Fruit fly (Drosophila melanogaster) whole organism, wandering third instar larva: ENCODE measurements around the gene CG13692.

Experiments used
- Abd-B ChIP-seq: fragments of >200 bp; optimal IDR thresholded peaks from 2 replicates; lab custom pipeline; 2017; ENCODE audit warnings: missing biosample characterization, missing genetic modification characterization
- CG32264 ChIP-seq: fragments of 200-800 bp; sonication (Bioruptor generic); optimal IDR thresholded peaks from 2 replicates; lab custom pipeline; 2016; ENCODE audit warnings: missing biosample characterization, missing genetic modification characterization
- CG9705 ChIP-seq: fragments of 200-800 bp; sonication (Bioruptor generic); optimal IDR thresholded peaks from 2 replicates; lab custom pipeline; 2018; ENCODE audit warnings: missing biosample characterization, mild to moderate bottlenecking, missing genetic modification characterization
- CrebA ChIP-seq: fragments of 200-800 bp; sonication (Bioruptor generic); optimal IDR thresholded peaks from 2 replicates; lab custom pipeline; 2016; ENCODE audit warnings: missing biosample characterization, mild to moderate bottlenecking, missing genetic modification characterization, borderline replicate concordance
- Dfd ChIP-seq: fragments of >200 bp; optimal IDR thresholded peaks from 2 replicates; lab custom pipeline; 2017; ENCODE audit warnings: missing biosample characterization, missing genetic modification characterization
- Dif ChIP-seq: fragments of 200-275, 200-300 bp; sonication (Bioruptor generic); optimal IDR thresholded peaks from 2 replicates; lab custom pipeline; 2018; ENCODE audit warnings: missing biosample characterization, missing genetic modification characterization; ENCODE audit not compliant: partially characterized antibody
- GATAd ChIP-seq: sonication (Bioruptor generic); optimal IDR thresholded peaks from 2 replicates; lab custom pipeline; 2016; ENCODE audit warnings: missing biosample characterization, missing genetic modification characterization
- HLH106 ChIP-seq: fragments of 200-800 bp; optimal IDR thresholded peaks from 3 replicates; lab custom pipeline; 2019; ENCODE audit warnings: missing biosample characterization, mild to moderate bottlenecking, missing genetic modification characterization, moderate library complexity
- Hnf4 ChIP-seq: fragments of 200-800 bp; sonication (Bioruptor generic); optimal IDR thresholded peaks from 2 replicates; lab custom pipeline; 2016; ENCODE audit warnings: missing biosample characterization, mild to moderate bottlenecking, missing genetic modification characterization
- Hr78 ChIP-seq: fragments of >200 bp; optimal IDR thresholded peaks from 2 replicates; lab custom pipeline; 2017; ENCODE audit warnings: missing biosample characterization, missing genetic modification characterization
- Hr83 ChIP-seq: fragments of 200-300 bp; sonication (Bioruptor generic); optimal IDR thresholded peaks from 2 replicates; lab custom pipeline; 2016; ENCODE audit warnings: missing biosample characterization, mild to moderate bottlenecking, missing genetic modification characterization, moderate library complexity; ENCODE audit not compliant: poor library complexity, severe bottlenecking
- Jra ChIP-seq: sonication (Bioruptor generic); optimal IDR thresholded peaks from 2 replicates; lab custom pipeline; 2016; ENCODE audit warnings: missing biosample characterization, missing genetic modification characterization
- Mio ChIP-seq: sonication (Bioruptor generic); optimal IDR thresholded peaks from 2 replicates; lab custom pipeline; 2016; ENCODE audit warnings: missing biosample characterization, missing genetic modification characterization
- Myc ChIP-seq: fragments of >200 bp; optimal IDR thresholded peaks from 2 replicates; lab custom pipeline; 2017
- N ChIP-seq: fragments of >200 bp; optimal IDR thresholded peaks from 2 replicates; lab custom pipeline; 2018; ENCODE audit warnings: missing biosample characterization, missing external identifiers, missing genetic modification characterization
- OdsH ChIP-seq: fragments of 200-800 bp; sonication (Bioruptor generic); optimal IDR thresholded peaks from 2 replicates; lab custom pipeline; 2016; ENCODE audit warnings: missing biosample characterization, mild to moderate bottlenecking, missing genetic modification characterization
- Rel ChIP-seq, 2 experiments: fragments of 200-800 bp; sonication (Bioruptor generic) in 1 of 2; optimal IDR thresholded peaks; 2 replicates in 1 of 2; 3 replicates in 1 of 2; lab custom pipeline; 2016 to 2019; ENCODE audit warnings: mild to moderate bottlenecking in 2 of 2, missing biosample characterization in 2 of 2, missing genetic modification characterization in 2 of 2, moderate library complexity in 1 of 2
- Sp1 ChIP-seq: fragments of 200-800 bp; sonication (Bioruptor generic); optimal IDR thresholded peaks from 3 replicates; lab custom pipeline; 2019; ENCODE audit warnings: missing biosample characterization, mild to moderate bottlenecking, missing genetic modification characterization, moderate library complexity
- Vsx2 ChIP-seq: fragments of 200-300, 225-300 bp; sonication (Bioruptor generic); optimal IDR thresholded peaks from 2 replicates; lab custom pipeline; 2018; ENCODE audit warnings: missing biosample characterization, missing genetic modification characterization; ENCODE audit not compliant: partially characterized antibody
- br ChIP-seq: fragments of 200-800 bp; sonication (Bioruptor generic); optimal IDR thresholded peaks from 2 replicates; lab custom pipeline; 2016; ENCODE audit warnings: missing biosample characterization, missing genetic modification characterization
- brk ChIP-seq: fragments of 200-800 bp; sonication (Bioruptor generic); optimal IDR thresholded peaks from 2 replicates; lab custom pipeline; 2016; ENCODE audit warnings: missing biosample characterization, mild to moderate bottlenecking, missing genetic modification characterization
- dl ChIP-seq, 2 experiments: fragments of 175-275, 200-275 bp in 1 of 2; fragments of 200-275 bp in 1 of 2; sonication (Bioruptor generic); optimal IDR thresholded peaks; lab custom pipeline; 2018; ENCODE audit warnings: mild to moderate bottlenecking in 2 of 2, missing biosample characterization in 2 of 2, missing genetic modification characterization in 2 of 2, moderate library complexity in 2 of 2; ENCODE audit not compliant: partially characterized antibody in 2 of 2, insufficient read depth in 1 of 2
- dmrt93B ChIP-seq: fragments of 200-800 bp; sonication (Bioruptor generic); optimal IDR thresholded peaks from 2 replicates; lab custom pipeline; 2018; ENCODE audit warnings: missing biosample characterization, mild to moderate bottlenecking, missing genetic modification characterization
- dsf ChIP-seq: sonication (Bioruptor generic); optimal IDR thresholded peaks from 2 replicates; lab custom pipeline; 2016; ENCODE audit warnings: missing biosample characterization, missing genetic modification characterization, borderline replicate concordance
- ey ChIP-seq: fragments of 200-800 bp; sonication (Bioruptor generic); optimal IDR thresholded peaks from 2 replicates; lab custom pipeline; 2016; ENCODE audit warnings: missing biosample characterization, missing genetic modification characterization
- foxo ChIP-seq, 2 experiments: fragments of 200-800 bp; sonication (Bioruptor generic); optimal IDR thresholded peaks; 2 replicates in 1 of 2; 3 replicates in 1 of 2; lab custom pipeline; 2016 to 2017; ENCODE audit warnings: missing biosample characterization in 2 of 2, missing genetic modification characterization in 2 of 2
- fru ChIP-seq: fragments of 200-800 bp; sonication (Bioruptor generic); optimal IDR thresholded peaks from 3 replicates; lab custom pipeline; 2016; ENCODE audit warnings: missing biosample characterization, mild to moderate bottlenecking, missing genetic modification characterization
- h ChIP-seq: fragments of 200-800 bp; sonication (Bioruptor generic); optimal IDR thresholded peaks from 3 replicates; lab custom pipeline; 2016; ENCODE audit warnings: missing biosample characterization, mild to moderate bottlenecking, missing genetic modification characterization
- jim ChIP-seq: fragments of 175-275, 200-325 bp; sonication (Bioruptor generic); optimal IDR thresholded peaks from 2 replicates; lab custom pipeline; 2016; ENCODE audit warnings: missing biosample characterization, mild to moderate bottlenecking, missing genetic modification characterization
- lola ChIP-seq: fragments of >200 bp; optimal IDR thresholded peaks from 2 replicates; lab custom pipeline; 2017; ENCODE audit warnings: missing biosample characterization, missing genetic modification characterization
- pan ChIP-seq: fragments of >200 bp; optimal IDR thresholded peaks from 2 replicates; lab custom pipeline; 2017
- psq ChIP-seq: fragments of 200-800 bp; sonication (Bioruptor generic); optimal IDR thresholded peaks from 3 replicates; lab custom pipeline; 2017; ENCODE audit warnings: missing biosample characterization, mild to moderate bottlenecking, missing genetic modification characterization, moderate library complexity
- rgr ChIP-seq: fragments of 200-800 bp; sonication (Bioruptor generic); optimal IDR thresholded peaks from 3 replicates; lab custom pipeline; 2016; ENCODE audit warnings: missing biosample characterization, mild to moderate bottlenecking, missing genetic modification characterization
- sage ChIP-seq: fragments of 200-800 bp; sonication (Bioruptor generic); optimal IDR thresholded peaks from 2 replicates; lab custom pipeline; 2016; ENCODE audit warnings: missing biosample characterization, mild to moderate bottlenecking, missing genetic modification characterization
- sv ChIP-seq: fragments of 200-800 bp; sonication (Bioruptor generic); optimal IDR thresholded peaks from 3 replicates; lab custom pipeline; 2016; ENCODE audit warnings: missing biosample characterization, missing genetic modification characterization
- tai ChIP-seq: sonication (Bioruptor generic); optimal IDR thresholded peaks from 2 replicates; lab custom pipeline; 2016; ENCODE audit warnings: missing biosample characterization, missing genetic modification characterization
- usp ChIP-seq: fragments of >200 bp; optimal IDR thresholded peaks from 2 replicates; lab custom pipeline; 2017; ENCODE audit warnings: missing biosample characterization, missing genetic modification characterization
- woc ChIP-seq: sonication (Bioruptor generic); optimal IDR thresholded peaks from 2 replicates; lab custom pipeline; 2016; ENCODE audit warnings: missing biosample characterization, mild to moderate bottlenecking, missing genetic modification characterization

The CG13692 gene

DNA sequence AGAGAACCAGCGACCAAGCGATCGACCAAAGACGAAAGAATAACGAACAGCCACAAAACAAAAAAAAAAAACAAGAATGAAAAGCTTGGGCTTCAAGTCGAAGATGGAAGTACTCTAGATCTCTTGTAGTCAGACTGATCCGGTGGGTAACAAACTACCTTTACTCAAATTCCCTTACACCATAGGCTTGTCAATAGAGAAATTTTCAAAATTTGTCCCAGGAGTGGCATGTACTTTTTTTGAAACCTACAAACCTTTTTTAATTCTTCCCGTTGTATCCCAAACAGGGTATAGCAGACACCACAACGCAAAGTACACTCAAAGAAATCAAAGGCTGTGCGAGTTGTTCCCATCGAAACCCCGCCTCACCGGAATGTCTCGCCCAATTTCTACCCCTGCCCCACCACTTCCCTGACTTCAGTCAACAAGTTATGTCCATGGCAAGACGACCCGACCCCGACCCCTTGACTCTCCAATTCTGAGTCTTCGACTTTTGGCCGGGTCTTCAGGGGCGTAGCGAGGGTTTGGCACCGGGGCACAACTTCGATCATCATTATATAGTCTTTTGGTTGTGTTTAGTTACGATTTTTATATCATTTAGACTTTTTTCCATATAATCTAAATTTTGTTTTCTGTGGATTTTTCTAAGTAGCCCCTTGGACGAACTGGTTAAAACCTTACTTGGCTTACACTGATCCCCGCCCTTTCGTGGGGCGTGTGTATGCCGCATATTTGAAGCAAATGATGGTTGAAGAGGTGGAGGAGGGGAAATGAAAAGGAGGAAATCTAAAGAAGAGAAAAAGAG lies 8.3 kb downstream of the CG13692 start (continued):
- TF ChIP-seq pan (lab: Kevin White, UChicago) (no peak), Hr83 (GFP tag; lab: Kevin White, UChicago) (no peak), lola (GFP tag; lab: Kevin White, UChicago) (no peak), brk (peak; percentile 89), usp (no peak), dmrt93B (GFP tag; lab: Kevin White, UChicago) (peak; percentile 89), HLH106 (tag; lab: Kevin White, UChicago) (peak; percentile 94), jim (GFP tag; lab: Kevin White, UChicago) (no peak), woc (GFP tag; lab: Kevin White, UChicago) (peak; percentile 96)

DNA sequence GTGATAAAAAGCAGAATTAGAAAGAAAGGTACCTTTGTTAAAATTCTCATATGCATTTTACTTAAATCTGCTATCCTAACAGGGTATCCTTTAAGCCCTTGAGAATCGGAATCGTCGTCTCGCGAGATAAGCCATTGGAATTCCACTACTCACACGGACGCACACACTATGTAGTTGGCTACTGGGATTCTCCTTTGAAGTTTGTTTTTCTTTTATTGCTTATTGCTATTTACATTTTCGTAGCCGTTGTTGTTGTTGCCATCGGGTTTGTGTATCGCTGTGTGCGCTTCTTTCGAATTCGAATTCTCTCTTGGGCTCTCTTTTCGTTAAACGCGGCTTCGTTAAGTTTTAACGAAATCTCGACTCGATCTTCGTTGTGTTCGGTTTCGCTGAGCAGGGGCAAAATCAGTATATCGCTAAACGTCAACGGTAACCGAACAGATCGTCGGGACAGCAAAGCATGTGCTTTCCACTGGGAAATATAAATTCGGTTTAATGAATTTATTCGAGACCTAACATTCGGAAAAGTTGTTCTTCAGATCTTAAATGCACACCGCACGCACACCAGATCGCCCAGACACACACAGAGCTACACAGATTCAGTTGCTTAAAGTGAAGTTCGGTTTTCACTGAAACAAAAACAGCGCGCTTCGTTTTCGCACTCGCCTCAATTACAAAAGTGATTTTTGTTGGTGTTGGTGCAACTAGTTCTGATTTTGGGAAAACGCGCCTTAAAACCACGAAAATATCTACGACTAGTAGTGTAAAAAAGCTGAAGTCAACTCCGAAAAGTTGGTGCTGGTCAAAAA lies 9.5 kb downstream of the CG13692 start, which contains the start of gene ex:
Gene ex (plus strand): TSS at position 408 of the 809 bp plus-strand sequence.
- TF ChIP-seq jim (GFP tag; lab: Kevin White, UChicago) (no peak), Hr78 (no peak), dmrt93B (GFP tag; lab: Kevin White, UChicago) (no peak), dl (GFP tag; optimal IDR thresholded peaks at IDR 0.05; lab: Kevin White, UChicago; ENCODE audit: insufficient read depth in 1 of 2, partially characterized antibody in 2 of 2) (no peak), foxo (GFP tag; optimal IDR thresholded peaks at IDR 0.05; lab: Kevin White, UChicago) (peak in 1 of 2 experiments; percentile 53), usp (no peak), sage (GFP tag; lab: Kevin White, UChicago) (peak; percentile 36), Hr83 (GFP tag; lab: Kevin White, UChicago) (peak; percentile 15), Dif (no peak), Rel (GFP tag; optimal IDR thresholded peaks at IDR 0.05; lab: Kevin White, UChicago) (no peak), Rel (tag; optimal IDR thresholded peaks at IDR 0.05; lab: Kevin White, UChicago) (peak; percentile 25), br (GFP tag; lab: Kevin White, UChicago) (no peak), CrebA (GFP tag; lab: Kevin White, UChicago) (peak; percentile 88), h (GFP tag; lab: Kevin White, UChicago) (no peak), Hnf4 (GFP tag; lab: Kevin White, UChicago) (peak; percentile 2), brk (peak; percentile 13), fru (GFP tag; lab: Kevin White, UChicago) (no peak), pan (lab: Kevin White, UChicago) (no peak), Abd-B (GFP tag; lab: Kevin White, UChicago) (no peak), tai (GFP tag; lab: Kevin White, UChicago) (no peak), psq (GFP tag; lab: Kevin White, UChicago) (peak; percentile 40), HLH106 (tag; lab: Kevin White, UChicago) (no peak), Myc (no peak), Sp1 (GFP tag; lab: Kevin White, UChicago) (peak; percentile 16), N (GFP tag; lab: Kevin White, UChicago) (no peak), lola (GFP tag; lab: Kevin White, UChicago) (no peak), sv (GFP tag; lab: Kevin White, UChicago) (no peak), Mio (GFP tag; lab: Kevin White, UChicago) (no peak), Jra (GFP tag; lab: Kevin White, UChicago) (no peak), GATAd (GFP tag; lab: Kevin White, UChicago) (no peak), Vsx2 (GFP tag; lab: Kevin White, UChicago) (no peak), CG9705 (GFP tag; lab: Kevin White, UChicago) (no peak), ey (GFP tag; lab: Kevin White, UChicago) (no peak), OdsH (GFP tag; lab: Kevin White, UChicago) (peak; percentile 12), dsf (no peak), CG32264 (GFP tag; lab: Kevin White, UChicago) (no peak), Dfd (GFP tag; lab: Kevin White, UChicago) (no peak), rgr (GFP tag; lab: Kevin White, UChicago) (peak; percentile 8), woc (GFP tag; lab: Kevin White, UChicago) (no peak)
